Worm (Caenorhabditis elegans): ENCODE data around the gene rpl-5.

rpl-5 gene

DNA sequence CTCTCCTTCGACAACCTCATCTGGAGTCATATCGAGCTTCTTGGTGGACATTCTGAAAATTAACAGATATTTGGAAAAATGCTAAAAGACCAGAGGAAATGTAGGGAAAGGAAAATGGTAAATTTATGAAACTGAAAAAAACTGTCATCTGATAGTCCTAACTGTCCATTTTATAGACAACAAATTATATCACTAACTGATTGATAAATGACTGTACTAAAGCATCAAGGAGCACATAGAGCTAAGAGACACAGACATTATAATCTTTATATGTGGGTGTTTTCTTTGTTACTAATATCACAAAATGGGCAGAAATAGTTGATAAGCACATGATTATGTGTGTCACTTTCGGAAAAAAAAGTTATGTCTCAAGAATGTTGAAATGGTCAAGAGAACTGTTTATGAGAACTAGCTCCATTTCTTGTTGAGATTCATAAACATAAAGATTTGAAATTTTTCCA is 2.9 kb upstream of the rpl-5 start, which contains the start of gene F54C9.3 (continued):
- no peak for TF ChIP-seq rbr-2 (tag; optimal IDR thresholded peaks at IDR 0.05)
- TF ChIP-seq lin-29 (GFP tag; IDR thresholded peaks at IDR 0.05), result no peak
- TF ChIP-seq F44E2.7 (GFP tag; IDR thresholded peaks at IDR 0.05), result no peak
- peak; percentile 3 for TF ChIP-seq nhr-102 (tag; optimal IDR thresholded peaks at IDR 0.05)
- TF ChIP-seq aly-2 (tag; optimal IDR thresholded peaks at IDR 0.05), result no peak
- TF ChIP-seq egl-43 (GFP tag; IDR thresholded peaks at IDR 0.05), result no peak
- no peak for TF ChIP-seq zag-1 (tag; optimal IDR thresholded peaks at IDR 0.05)
- no peak for TF ChIP-seq F49E8.2 (tag; optimal IDR thresholded peaks at IDR 0.05; ENCODE audit: borderline replicate concordance)
- no peak for TF ChIP-seq dmd-8 (GFP tag; IDR thresholded peaks at IDR 0.05)
- peak; percentile 67 for TF ChIP-seq jun-1 (tag; optimal IDR thresholded peaks at IDR 0.05)
- TF ChIP-seq lin-13 (GFP tag; optimal IDR thresholded peaks at IDR 0.05), result no peak
- peak; percentile 25 for TF ChIP-seq ama-1 (optimal IDR thresholded peaks at IDR 0.05)
- TF ChIP-seq nhr-42 (GFP tag; IDR thresholded peaks at IDR 0.05), result no peak
- no peak for TF ChIP-seq cey-2 (tag; optimal IDR thresholded peaks at IDR 0.05; ENCODE audit: borderline replicate concordance, insufficient read depth)
- TF ChIP-seq mdt-29 (GFP tag; IDR thresholded peaks at IDR 0.05), result no peak
- TF ChIP-seq fos-1 (tag; optimal IDR thresholded peaks at IDR 0.05), result no peak
- no peak for TF ChIP-seq attf-4 (tag; optimal IDR thresholded peaks at IDR 0.05)
- no peak for TF ChIP-seq mdl-1 (tag; optimal IDR thresholded peaks at IDR 0.05)

DNA sequence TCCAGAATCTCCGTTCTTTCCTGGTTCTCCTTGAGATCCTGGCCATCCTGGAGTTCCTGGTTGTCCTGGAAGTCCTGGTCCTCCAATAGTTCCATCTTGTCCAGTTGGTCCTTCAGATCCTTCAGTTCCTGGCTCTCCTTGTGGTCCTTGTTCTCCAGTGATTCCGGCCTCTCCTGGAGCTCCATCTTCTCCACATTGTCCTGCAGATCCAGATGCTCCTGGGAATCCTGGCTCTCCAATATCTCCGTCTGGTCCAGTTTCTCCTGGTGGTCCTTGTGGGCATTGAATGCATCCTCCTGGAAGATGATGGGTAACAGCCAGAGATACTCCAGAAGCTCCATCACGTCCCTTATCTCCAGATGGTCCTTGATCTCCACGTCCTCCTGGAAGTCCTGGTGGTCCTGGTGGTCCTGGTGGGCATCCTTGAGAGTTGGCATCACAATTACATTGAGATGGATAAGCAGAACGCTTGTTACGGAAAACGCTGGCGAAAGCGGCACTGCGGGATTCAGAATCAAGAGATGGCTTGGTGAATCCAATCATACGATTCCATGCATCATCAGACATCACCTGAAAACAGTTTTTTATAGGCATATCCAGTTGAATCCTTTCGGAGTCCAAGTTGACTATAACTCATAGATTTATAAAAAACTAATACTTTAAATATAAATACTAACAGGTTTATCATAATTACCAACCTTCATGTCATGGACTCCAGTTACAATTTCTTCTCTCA is 1.3 kb upstream of the rpl-5 start:
- TF ChIP-seq set-16 (GFP tag; IDR thresholded peaks at IDR 0.05) (peak; percentile 63), egl-43 (GFP tag; IDR thresholded peaks at IDR 0.05) (0 out of 2 replicates have a peak, but pooled peaks have one; percentile 69), T20F7.1 (GFP tag; optimal IDR thresholded peaks at IDR 0.05) (no peak), attf-4 (tag; optimal IDR thresholded peaks at IDR 0.05) (no peak), F10B5.3 (tag; optimal IDR thresholded peaks at IDR 0.05) (no peak), daf-12 (tag; optimal IDR thresholded peaks at IDR 0.05) (no peak), Y105C5A.15 (GFP tag; IDR thresholded peaks at IDR 0.05) (no peak), unc-62 (GFP tag; optimal IDR thresholded peaks at IDR 0.05 in 1 of 2) (peak in 1 of 2 experiments; percentile 69), unc-62 (tag; optimal IDR thresholded peaks at IDR 0.05) (no peak), T26A8.4 (GFP tag; IDR thresholded peaks at IDR 0.05) (peak; percentile 53; the same call in 1 of the 2 replicates), skn-1 (tag; optimal IDR thresholded peaks at IDR 0.05) (no peak), lsy-2 (tag; optimal IDR thresholded peaks at IDR 0.05) (no peak), dmd-9 (GFP tag; IDR thresholded peaks at IDR 0.05) (no peak), R02D3.7 (tag; optimal IDR thresholded peaks at IDR 0.05) (no peak), dpl-1 (GFP tag; optimal IDR thresholded peaks at IDR 0.05) (no peak), nhr-10 (tag; optimal IDR thresholded peaks at IDR 0.05) (no peak), php-3 (GFP tag; IDR thresholded peaks at IDR 0.05) (no peak), nhr-41 (GFP tag; IDR thresholded peaks at IDR 0.05) (no peak), saeg-2 (GFP tag; IDR thresholded peaks at IDR 0.05) (0 out of 2 replicates have a peak, but pooled peaks have one; percentile 19), zfp-3 (GFP tag; conservative IDR thresholded peaks at IDR 0.05) (no peak), duxl-1 (tag; optimal IDR thresholded peaks at IDR 0.05; ENCODE audit: poor library complexity) (no peak)

DNA sequence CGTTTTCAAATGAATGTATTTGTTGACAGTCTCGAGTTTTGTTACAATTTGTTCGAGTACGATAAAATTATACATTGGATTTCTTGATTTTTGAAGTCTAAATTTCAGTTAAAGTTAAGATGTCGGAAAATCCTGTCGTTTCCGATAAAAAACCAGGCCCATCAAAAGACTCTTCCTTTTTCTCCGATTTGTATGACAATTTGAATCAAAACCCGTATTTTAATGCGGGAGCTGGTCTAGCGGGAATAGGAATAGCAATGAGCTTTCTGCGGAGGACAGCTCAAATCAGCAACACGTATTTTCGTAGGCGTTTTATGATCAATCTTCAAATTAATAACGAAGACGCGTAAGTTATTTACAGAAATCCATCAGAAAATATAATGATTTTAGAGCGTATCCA is 1.2 kb downstream of the rpl-5 start, which contains the start of gene bcs-1:
Gene bcs-1 (plus strand): TSS at position 109 of the 400 bp plus-strand sequence.
- TF ChIP-seq Y48G9A.11 (GFP tag; IDR thresholded peaks at IDR 0.05) (0 out of 2 replicates have a peak, but pooled peaks have one; percentile 7), sdz-12 (GFP tag; optimal IDR thresholded peaks at IDR 0.05) (no peak), ceh-32 (tag; optimal IDR thresholded peaks at IDR 0.05; ENCODE audit: poor library complexity) (no peak), Y5F2A.4 (GFP tag; optimal IDR thresholded peaks at IDR 0.05) (no peak), dpl-1 (GFP tag; optimal IDR thresholded peaks at IDR 0.05) (no peak), tra-1 (GFP tag; IDR thresholded peaks at IDR 0.05) (0 out of 2 replicates have a peak, but pooled peaks have one; percentile 14), aly-2 (tag; optimal IDR thresholded peaks at IDR 0.05) (no peak), nhr-111 (GFP tag; optimal IDR thresholded peaks at IDR 0.05) (no peak), nhr-42 (GFP tag; IDR thresholded peaks at IDR 0.05) (no peak), lin-38 (GFP tag; IDR thresholded peaks at IDR 0.05) (peak; percentile 49; the same call in 1 of the 2 replicates), ctbp-1 (GFP tag; IDR thresholded peaks at IDR 0.05) (no peak), mxl-2 (GFP tag; conservative IDR thresholded peaks at IDR 0.05) (no peak), nhr-76 (tag; optimal IDR thresholded peaks at IDR 0.05) (no peak), lin-39 (tag; optimal IDR thresholded peaks at IDR 0.05) (no peak), dmd-8 (GFP tag; IDR thresholded peaks at IDR 0.05) (no peak), mxl-3 (GFP tag; optimal IDR thresholded peaks at IDR 0.05) (no peak)
